Fruit fly (Drosophila melanogaster) Kc167 (cell line): ENCODE measurements around the gene VGlut.

ENCODE experiments used
- Myc ChIP-seq: fragments of >200 bp; optimal IDR thresholded peaks from 2 replicates; lab custom pipeline; 2017; ENCODE audit warnings: missing external identifiers
- Sin3A ChIP-seq: fragments of >200 bp; optimal IDR thresholded peaks from 2 replicates; lab custom pipeline; 2018; ENCODE audit warnings: missing external identifiers
- h ChIP-seq: fragments of >200 bp; optimal IDR thresholded peaks from 3 replicates; lab custom pipeline; 2018; ENCODE audit warnings: missing external identifiers
- insv ChIP-seq: fragments of >200 bp; optimal IDR thresholded peaks from 3 replicates; lab custom pipeline; 2018; ENCODE audit warnings: missing external identifiers
- psq ChIP-seq: fragments of >200 bp; optimal IDR thresholded peaks from 2 replicates; lab custom pipeline; 2017; ENCODE audit warnings: missing external identifiers
- ttk ChIP-seq: sonication (Bioruptor generic); optimal IDR thresholded peaks from 2 replicates; lab custom pipeline; 2017; ENCODE audit warnings: missing external identifiers

DNA sequence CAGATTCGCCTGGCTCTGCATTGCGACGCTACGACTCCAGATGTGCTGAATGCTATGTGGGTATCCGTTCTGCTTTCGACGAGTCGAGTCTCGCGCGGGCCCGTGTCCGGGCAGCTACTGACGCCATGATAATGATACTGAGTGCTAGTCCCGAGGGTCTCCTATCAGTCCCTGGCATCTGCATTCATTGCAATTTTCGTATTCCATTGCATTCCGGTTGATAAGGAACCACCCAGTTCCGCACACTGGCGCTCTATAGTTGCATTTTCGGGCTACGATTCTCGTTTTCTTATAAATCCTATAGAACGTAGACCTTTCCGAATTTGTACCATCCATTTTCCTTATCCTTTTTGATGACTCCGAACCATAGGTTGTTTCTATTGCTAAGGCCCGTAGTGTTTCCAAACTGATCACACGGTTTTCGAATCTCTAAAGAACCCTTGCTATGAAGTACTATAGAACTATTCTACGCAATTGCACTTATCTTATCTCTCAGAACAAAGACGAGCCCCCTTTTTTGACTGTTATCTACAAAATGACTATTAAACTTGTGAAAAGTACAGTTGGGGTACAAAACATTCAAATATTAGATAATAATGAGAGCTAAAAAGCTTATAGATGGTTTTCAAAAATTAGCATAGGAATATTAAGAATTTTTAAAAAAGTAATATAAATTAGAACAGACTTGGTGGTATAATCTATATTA lies 28.5 kb upstream of the VGlut start, which contains the start of gene CG3597:
- TF ChIP-seq Sin3A (lab: Kevin White, UChicago) (no peak), psq (lab: Kevin White, UChicago) (no peak), h (lab: Kevin White, UChicago) (no peak), Myc (no peak), ttk (lab: Kevin White, UChicago) (no peak), insv (no peak)
